Fruit fly (Drosophila melanogaster) whole organism, embryonic: ENCODE results near the gene CG4949.
A peak's percentile ranks its signal among the peaks of the same experiment; 100 is the strongest.

Source experiments
- Ada2b ChIP-seq: fragments of 200-800 bp; sonication (Bioruptor generic); IDR thresholded peaks from 2 replicates; pipeline ENCODE4 v1.3.6; 2022; ENCODE audit warnings: missing biosample characterization, missing genetic modification characterization
- Atf6 ChIP-seq: fragments of 200-800 bp; sonication (Bioruptor generic); IDR thresholded peaks from 2 replicates; pipeline ENCODE4 v1.3.6; 2022; ENCODE audit warnings: missing biosample characterization, missing genetic modification characterization
- B-H1 ChIP-seq: fragments of 200-800 bp; sonication (Bioruptor generic); IDR thresholded peaks from 3 replicates; pipeline ENCODE4 v1.3.6; 2022; ENCODE audit warnings: missing biosample characterization, missing genetic modification characterization
- B-H2 ChIP-seq: fragments of 200-800 bp; sonication (Bioruptor generic); optimal IDR thresholded peaks from 2 replicates; lab custom pipeline; 2018; ENCODE audit warnings: missing biosample characterization, mild to moderate bottlenecking, missing genetic modification characterization
- Blimp-1 ChIP-seq: fragments of 200-800 bp; sonication (Bioruptor generic); optimal IDR thresholded peaks from 3 replicates; lab custom pipeline; 2018; ENCODE audit warnings: missing biosample characterization, missing genetic modification characterization, mild to moderate bottlenecking, moderate library complexity, missing genetic modification reagents
- CG10274 ChIP-seq: fragments of 200-800 bp; sonication (Bioruptor generic); optimal IDR thresholded peaks from 3 replicates; lab custom pipeline; 2017; ENCODE audit warnings: missing biosample characterization, mild to moderate bottlenecking, missing genetic modification characterization
- CG10979 ChIP-seq: fragments of 200-800 bp; sonication (Bioruptor generic); optimal IDR thresholded peaks from 2 replicates; lab custom pipeline; 2018; ENCODE audit warnings: missing biosample characterization, mild to moderate bottlenecking, missing genetic modification characterization, moderate library complexity
- CG12391 ChIP-seq: fragments of 200-800 bp; sonication (Bioruptor generic); optimal IDR thresholded peaks from 3 replicates; lab custom pipeline; 2018; ENCODE audit warnings: missing biosample characterization, mild to moderate bottlenecking, missing genetic modification characterization, moderate library complexity
- CG13624 ChIP-seq: fragments of 200-800 bp; sonication (Bioruptor generic); optimal IDR thresholded peaks from 2 replicates; lab custom pipeline; 2016; ENCODE audit warnings: missing biosample characterization, missing genetic modification characterization
- CG14667 ChIP-seq: fragments of 200-800 bp; sonication (Bioruptor generic); IDR thresholded peaks from 2 replicates; pipeline ENCODE4 v1.3.6; 2022; ENCODE audit warnings: missing biosample characterization, missing genetic modification characterization
- CG14710 ChIP-seq: fragments of 200-800 bp; sonication (Bioruptor generic); optimal IDR thresholded peaks from 3 replicates; lab custom pipeline; 2019; ENCODE audit warnings: missing biosample characterization, mild to moderate bottlenecking, missing genetic modification characterization, moderate library complexity
- CG1529 ChIP-seq: fragments of 200-800 bp; sonication (Bioruptor generic); optimal IDR thresholded peaks from 3 replicates; lab custom pipeline; 2018; ENCODE audit warnings: missing biosample characterization, missing genetic modification characterization
- CG17186 ChIP-seq: fragments of 200-800 bp; sonication (Bioruptor generic); optimal IDR thresholded peaks from 3 replicates; lab custom pipeline; 2017; ENCODE audit warnings: missing biosample characterization, missing genetic modification reagents, missing genetic modification characterization
- CG1792 ChIP-seq: fragments of 200-800 bp; sonication (Bioruptor generic); optimal IDR thresholded peaks from 2 replicates; lab custom pipeline; 2016; ENCODE audit warnings: missing biosample characterization, missing genetic modification characterization
- CG18619 ChIP-seq: fragments of 200-800 bp; sonication (Bioruptor generic); optimal IDR thresholded peaks from 3 replicates; lab custom pipeline; 2017; ENCODE audit warnings: missing biosample characterization, mild to moderate bottlenecking, missing genetic modification characterization
- CG2199 ChIP-seq: fragments of 200-800 bp; sonication (Bioruptor generic); IDR thresholded peaks from 3 replicates; pipeline ENCODE4 v1.3.6; 2022; ENCODE audit warnings: missing biosample characterization, missing genetic modification characterization
- CG2202 ChIP-seq: fragments of 200-800 bp; sonication (Bioruptor generic); optimal IDR thresholded peaks from 2 replicates; lab custom pipeline; 2018; ENCODE audit warnings: missing biosample characterization, mild to moderate bottlenecking, missing genetic modification characterization
- CG30020 ChIP-seq: fragments of 200-800 bp; optimal IDR thresholded peaks from 2 replicates; lab custom pipeline; 2019; ENCODE audit warnings: missing biosample characterization, mild to moderate bottlenecking, missing genetic modification characterization, moderate library complexity
- CG31388 ChIP-seq: fragments of 200-800 bp; sonication (Bioruptor generic); optimal IDR thresholded peaks from 2 replicates; lab custom pipeline; 2016; ENCODE audit warnings: missing biosample characterization, missing genetic modification characterization
- CG3163 ChIP-seq: fragments of 200-800 bp; sonication (Bioruptor generic); optimal IDR thresholded peaks from 3 replicates; lab custom pipeline; 2016; ENCODE audit warnings: missing biosample characterization, missing genetic modification characterization
- CG32772 ChIP-seq: fragments of 200-800 bp; sonication (Bioruptor generic); IDR thresholded peaks from 2 replicates; pipeline ENCODE4 v1.3.6; 2022; ENCODE audit warnings: missing biosample characterization, missing genetic modification characterization
- CG3838 ChIP-seq: fragments of 200-800 bp; sonication (Bioruptor generic); optimal IDR thresholded peaks from 3 replicates; lab custom pipeline; 2016; ENCODE audit warnings: missing biosample characterization, missing genetic modification characterization
- CG43689 ChIP-seq: fragments of 200-800 bp; sonication (Bioruptor generic); IDR thresholded peaks from 2 replicates; pipeline ENCODE4 v1.3.6; 2022; ENCODE audit warnings: missing biosample characterization, missing genetic modification characterization
- CG6254 ChIP-seq: fragments of 200-800 bp; sonication (Bioruptor generic); optimal IDR thresholded peaks from 3 replicates; lab custom pipeline; 2017; ENCODE audit warnings: mild to moderate bottlenecking, missing biosample characterization, missing genetic modification reagents, missing genetic modification characterization
- CG6272 ChIP-seq: fragments of 200-800 bp; sonication (Bioruptor generic); IDR thresholded peaks from 2 replicates; pipeline ENCODE4 v1.3.6; 2022; ENCODE audit warnings: missing biosample characterization, missing genetic modification characterization
- CG6765 ChIP-seq: fragments of 200-800 bp; sonication (Bioruptor generic); optimal IDR thresholded peaks from 3 replicates; lab custom pipeline; 2017; ENCODE audit warnings: missing biosample characterization, mild to moderate bottlenecking, missing genetic modification characterization
- CG7372 ChIP-seq: fragments of 200-800 bp; sonication (Bioruptor generic); IDR thresholded peaks from 2 replicates; pipeline ENCODE4 v1.3.6; 2022; ENCODE audit warnings: missing biosample characterization, missing genetic modification characterization
- CG8089 ChIP-seq: fragments of 200-800 bp; sonication (Bioruptor generic); optimal IDR thresholded peaks from 3 replicates; lab custom pipeline; 2016; ENCODE audit warnings: missing biosample characterization, missing genetic modification characterization
- H15 ChIP-seq: fragments of 200-800 bp; sonication (Bioruptor generic); IDR thresholded peaks from 3 replicates; pipeline ENCODE4 v1.3.6; 2022; ENCODE audit warnings: missing biosample characterization, missing genetic modification characterization
- HmgD ChIP-seq: fragments of 200-800 bp; sonication (Bioruptor generic); optimal IDR thresholded peaks from 3 replicates; lab custom pipeline; 2016; ENCODE audit warnings: missing biosample characterization, missing genetic modification characterization
- NFAT ChIP-seq: fragments of 200-800 bp; sonication (Bioruptor generic); IDR thresholded peaks from 2 replicates; pipeline ENCODE4 v1.3.6; 2022; ENCODE audit warnings: missing biosample characterization, missing genetic modification characterization
- Oaz ChIP-seq: fragments of 200-800 bp; sonication (Bioruptor generic); IDR thresholded peaks from 2 replicates; pipeline ENCODE4 v1.3.6; 2022; ENCODE audit warnings: missing biosample characterization, missing genetic modification characterization
- Rx ChIP-seq: fragments of 200-800 bp; sonication (Bioruptor generic); IDR thresholded peaks from 2 replicates; pipeline ENCODE4 v1.3.6; 2022; ENCODE audit warnings: missing biosample characterization, missing genetic modification characterization
- Side ChIP-seq: fragments of 200-800 bp; sonication (Bioruptor generic); optimal IDR thresholded peaks from 2 replicates; lab custom pipeline; 2016; ENCODE audit warnings: missing biosample characterization, missing genetic modification characterization
- Six4 ChIP-seq: fragments of 200-800 bp; sonication (Bioruptor generic); optimal IDR thresholded peaks from 2 replicates; lab custom pipeline; 2016; ENCODE audit warnings: missing biosample characterization, missing genetic modification characterization
- Taf1 ChIP-seq: fragments of 200-800 bp; sonication (Bioruptor generic); IDR thresholded peaks from 2 replicates; pipeline ENCODE4 v1.3.6; 2022; ENCODE audit warnings: missing biosample characterization, missing genetic modification characterization
- Tbp ChIP-seq: fragments of >200 bp; optimal IDR thresholded peaks from 2 replicates; lab custom pipeline; 2018; ENCODE audit warnings: missing biosample characterization, missing genetic modification characterization
- Xbp1 ChIP-seq: fragments of 200-800 bp; sonication (Bioruptor generic); optimal IDR thresholded peaks from 3 replicates; lab custom pipeline; 2016; ENCODE audit warnings: missing biosample characterization, mild to moderate bottlenecking, missing genetic modification characterization
- chinmo ChIP-seq: fragments of 200-800 bp; sonication (Bioruptor generic); IDR thresholded peaks from 4 replicates; pipeline ENCODE4 v1.3.6; 2022; ENCODE audit warnings: missing biosample characterization, missing genetic modification characterization; ENCODE audit not compliant: partially characterized antibody
- da ChIP-seq: fragments of 200-800 bp; sonication (Bioruptor generic); optimal IDR thresholded peaks from 2 replicates; lab custom pipeline; 2016; ENCODE audit warnings: missing biosample characterization, missing genetic modification characterization
- eve ChIP-seq, 2 experiments: fragments of >200 bp; optimal IDR thresholded peaks; 2 replicates each; lab custom pipeline; 2017; ENCODE audit warnings: missing biosample characterization in 2 of 2, missing genetic modification characterization in 2 of 2
- ewg ChIP-seq: fragments of 200-800 bp; sonication (Bioruptor generic); optimal IDR thresholded peaks from 3 replicates; lab custom pipeline; 2017; ENCODE audit warnings: mild to moderate bottlenecking, missing biosample characterization, missing genetic modification reagents, missing genetic modification characterization
- eyg ChIP-seq: fragments of 200-800 bp; sonication (Bioruptor generic); optimal IDR thresholded peaks from 3 replicates; lab custom pipeline; 2016; ENCODE audit warnings: missing biosample characterization, missing genetic modification characterization
- gro ChIP-seq: fragments of 200-800 bp; sonication (Bioruptor generic); optimal IDR thresholded peaks from 2 replicates; lab custom pipeline; 2016; ENCODE audit warnings: missing biosample characterization, missing genetic modification characterization
- lbe ChIP-seq: fragments of 200-800 bp; sonication (Bioruptor generic); optimal IDR thresholded peaks from 2 replicates; lab custom pipeline; 2016; ENCODE audit warnings: missing biosample characterization, mild to moderate bottlenecking, missing genetic modification characterization
- nerfin-2 ChIP-seq: fragments of 200-800 bp; sonication (Bioruptor generic); IDR thresholded peaks from 2 replicates; pipeline ENCODE4 v1.3.6; 2022; ENCODE audit warnings: missing biosample characterization, missing genetic modification characterization; ENCODE audit not compliant: partially characterized antibody
- onecut ChIP-seq: fragments of 200-800 bp; sonication (Bioruptor generic); IDR thresholded peaks from 2 replicates; pipeline ENCODE4 v1.3.6; 2022; ENCODE audit warnings: missing biosample characterization, missing genetic modification characterization
- phol ChIP-seq: fragments of 200-800 bp; sonication (Bioruptor generic); optimal IDR thresholded peaks from 3 replicates; lab custom pipeline; 2018; ENCODE audit warnings: missing biosample characterization, mild to moderate bottlenecking, missing genetic modification characterization, moderate library complexity
- prd ChIP-seq, 3 experiments: fragments of >200 bp in 2 of 3; fragments of 200-800 bp in 1 of 3; sonication (Bioruptor generic) in 1 of 3; optimal IDR thresholded peaks in 2 of 3; IDR thresholded peaks in 1 of 3; 2 replicates in 2 of 3; 3 replicates in 1 of 3; pipeline versions ENCODE4 v1.3.6 to Lab custom; 2017 to 2022; ENCODE audit warnings: missing biosample characterization in 1 of 3, missing genetic modification characterization in 1 of 3
- pros ChIP-seq: fragments of 200-800 bp; sonication (Bioruptor generic); optimal IDR thresholded peaks from 3 replicates; lab custom pipeline; 2019; ENCODE audit warnings: missing biosample characterization, mild to moderate bottlenecking, missing genetic modification characterization, moderate library complexity
- ranshi ChIP-seq: fragments of 200-800 bp; sonication (Bioruptor generic); IDR thresholded peaks from 2 replicates; pipeline ENCODE4 v1.3.6; 2022; ENCODE audit warnings: missing biosample characterization, missing genetic modification characterization
- zen2 ChIP-seq: fragments of 200-800 bp; sonication (Bioruptor generic); IDR thresholded peaks from 3 replicates; pipeline ENCODE4 v1.3.6; 2022; ENCODE audit warnings: missing biosample characterization, missing genetic modification characterization; ENCODE audit not compliant: partially characterized antibody

CG4949 gene

DNA sequence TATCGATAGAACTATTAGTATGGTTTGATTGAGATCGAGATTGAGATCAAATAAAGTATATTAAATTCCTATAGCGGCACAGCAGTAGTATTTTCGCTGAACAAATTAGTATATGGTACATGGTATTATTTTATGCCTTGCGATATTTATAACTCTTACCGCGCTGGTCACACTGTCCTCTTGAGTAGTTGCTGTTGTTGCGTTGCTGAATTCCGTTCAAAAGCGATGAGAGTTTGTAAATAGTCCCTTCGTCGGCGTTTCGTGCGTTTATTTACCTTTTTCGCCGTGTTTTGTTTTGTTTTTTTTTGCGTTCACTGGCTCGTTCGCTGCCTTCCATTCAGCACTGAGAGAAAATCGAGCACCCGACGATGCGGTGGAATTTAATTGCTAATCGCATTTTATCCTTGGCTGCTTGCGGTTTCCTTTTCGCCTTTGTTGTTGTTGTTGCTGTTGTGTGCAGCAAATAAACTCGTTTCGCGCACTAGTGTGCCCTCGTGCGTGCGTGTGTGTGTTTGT, 28.8 kb downstream of the CG4949 start, which contains the start of gene CG5004 (continued):
- TF ChIP-seq CG12391: peak; percentile 10
- no peak for TF ChIP-seq CG7372 (GFP tag; lab: Robert Waterston, UW)
- TF ChIP-seq lbe: no peak
- no peak for TF ChIP-seq CG14667 (GFP tag; lab: Robert Waterston, UW)
- TF ChIP-seq Atf6 (GFP tag; lab: Robert Waterston, UW): no peak
- no peak for TF ChIP-seq CG10274 (GFP tag; lab: Kevin White, UChicago)
- TF ChIP-seq HmgD (GFP tag; lab: Kevin White, UChicago): no peak
- TF ChIP-seq CG14710: no peak
- TF ChIP-seq CG31388: no peak
- TF ChIP-seq Xbp1 (GFP tag; lab: Kevin White, UChicago): no peak
- TF ChIP-seq CG3163 (GFP tag; lab: Kevin White, UChicago): peak; percentile 21
- no peak for TF ChIP-seq ewg
- TF ChIP-seq pros (GFP tag; lab: Kevin White, UChicago): no peak
- no peak for TF ChIP-seq gro (GFP tag; lab: Kevin White, UChicago)
- TF ChIP-seq da (GFP tag; lab: Kevin White, UChicago): no peak
- TF ChIP-seq CG8089 (GFP tag; lab: Kevin White, UChicago): no peak
- no peak for TF ChIP-seq CG2202 (tag; lab: Kevin White, UChicago)
- no peak for TF ChIP-seq CG3838 (GFP tag; lab: Kevin White, UChicago)
- TF ChIP-seq CG10979 (tag; lab: Kevin White, UChicago): no peak
- no peak for TF ChIP-seq CG6272 (GFP tag; lab: Robert Waterston, UW)
- no peak for TF ChIP-seq CG43689 (GFP tag; lab: Robert Waterston, UW)
- TF ChIP-seq B-H2: no peak
- no peak for TF ChIP-seq CG17186 (GFP tag; lab: Kevin White, UChicago)
- no peak for TF ChIP-seq H15 (GFP tag; lab: Robert Waterston, UW)
- TF ChIP-seq onecut (GFP tag; lab: Robert Waterston, UW): no peak
- TF ChIP-seq Ada2b (GFP tag; lab: Robert Waterston, UW): no peak
- TF ChIP-seq Tbp (GFP tag; lab: Kevin White, UChicago): no peak
- no peak for TF ChIP-seq phol (tag; lab: Kevin White, UChicago)
- TF ChIP-seq NFAT: no peak
- TF ChIP-seq nerfin-2 (GFP tag; lab: Robert Waterston, UW): no peak
- no peak for TF ChIP-seq Six4 (GFP tag; lab: Kevin White, UChicago)
- no peak for TF ChIP-seq Blimp-1 (GFP tag; lab: Kevin White, UChicago)
- TF ChIP-seq Taf1 (GFP tag; lab: Robert Waterston, UW): no peak
- TF ChIP-seq CG30020 (tag; lab: Kevin White, UChicago): no peak
- no peak for TF ChIP-seq CG1529 (GFP tag; lab: Kevin White, UChicago)
- no peak for TF ChIP-seq prd (optimal IDR thresholded peaks at IDR 0.05; lab: Kevin White, UChicago)
- TF ChIP-seq prd (GFP tag; IDR thresholded peaks at IDR 0.05; lab: Robert Waterston, UW): no peak
- TF ChIP-seq Rx: no peak
- no peak for TF ChIP-seq eve (GFP tag; optimal IDR thresholded peaks at IDR 0.05; lab: Kevin White, UChicago)
- TF ChIP-seq Side: no peak
- TF ChIP-seq CG6254 (GFP tag; lab: Kevin White, UChicago): no peak
- no peak for TF ChIP-seq CG32772 (GFP tag; lab: Robert Waterston, UW)
- TF ChIP-seq CG2199: no peak
- TF ChIP-seq zen2 (GFP tag; lab: Robert Waterston, UW): no peak
- TF ChIP-seq CG13624 (GFP tag; lab: Kevin White, UChicago): no peak
- TF ChIP-seq chinmo: 0 out of 4 replicates have a peak, but pooled peaks have one; percentile 66
- TF ChIP-seq eyg (GFP tag; lab: Kevin White, UChicago): no peak
- TF ChIP-seq CG18619 (GFP tag; lab: Kevin White, UChicago): no peak
- no peak for TF ChIP-seq Oaz (GFP tag; lab: Robert Waterston, UW)
- TF ChIP-seq CG6765 (GFP tag; lab: Kevin White, UChicago): no peak
- TF ChIP-seq ranshi: no peak
- TF ChIP-seq CG1792: no peak
- peak; percentile 21; the same call in 1 of the 3 replicates for TF ChIP-seq B-H1 (GFP tag; lab: Robert Waterston, UW)
